ENCODE assay signal across 7 worm cellular contexts in the genomic region with DNA sequence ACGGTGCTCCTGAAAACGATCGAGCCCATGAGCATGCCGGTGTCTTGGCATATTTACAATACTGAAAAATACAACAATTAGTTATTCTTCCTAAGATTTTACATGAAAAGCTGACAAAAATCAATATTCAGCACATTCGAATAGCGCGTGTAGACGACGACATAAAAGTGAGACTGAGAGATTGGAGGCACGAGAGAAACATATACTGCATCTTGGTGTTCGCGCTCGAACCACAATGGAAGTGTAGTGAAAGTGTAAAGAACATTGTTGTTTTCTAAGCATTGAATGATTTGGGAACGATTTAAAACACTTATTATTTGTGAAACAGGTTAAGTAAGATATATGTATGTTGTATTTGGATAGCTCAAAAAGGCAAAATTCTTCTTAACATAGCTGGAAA.
A peak's percentile ranks its signal among the peaks of the same experiment; 100 is the strongest.
TF ChIP-seq lines count a peak whose summit lies in the region.

A gene (minus strand): TSS at position 67 of the 400 bp plus-strand sequence.

TF ChIP-seq in whole organism, L1 larva, 84 proteins besides CTCF, POLR2A, EP300 and RAD21:
- peak; percentile 81 for TF ChIP-seq blmp-1 (tag; optimal IDR thresholded peaks at IDR 0.05; lab: Kevin White, UChicago)
- no peak for TF ChIP-seq efl-1 (optimal IDR thresholded peaks at IDR 0.05; lab: Kevin White, UChicago)
- TF ChIP-seq efl-1 (GFP tag; optimal IDR thresholded peaks at IDR 0.05 in 1 of 2; lab: Kevin White, UChicago): peak in 1 of 2 experiments; percentile 45
- no peak for TF ChIP-seq C04F5.9 (tag; optimal IDR thresholded peaks at IDR 0.05; lab: Kevin White, UChicago)

TF ChIP-seq in whole organism, L2 larva, 48 proteins besides CTCF, POLR2A, EP300 and RAD21:
- TF ChIP-seq dmd-4 (tag; optimal IDR thresholded peaks at IDR 0.05; lab: Kevin White, UChicago) (no peak), unc-55 (GFP tag; optimal IDR thresholded peaks at IDR 0.05; lab: Kevin White, UChicago) (peak; percentile 45), peb-1 (tag; optimal IDR thresholded peaks at IDR 0.05; lab: Kevin White, UChicago) (no peak), blmp-1 (tag; optimal IDR thresholded peaks at IDR 0.05; lab: Kevin White, UChicago; ENCODE audit: insufficient read depth) (peak; percentile 44)

TF ChIP-seq in whole organism, L3 larva, 47 proteins besides CTCF, POLR2A, EP300 and RAD21:
- TF ChIP-seq nfya-1 (tag; optimal IDR thresholded peaks at IDR 0.05; lab: Kevin White, UChicago; ENCODE audit: insufficient read depth) (peak; percentile 6), nhr-43 (tag; optimal IDR thresholded peaks at IDR 0.05; lab: Kevin White, UChicago; ENCODE audit: poor library complexity, severe bottlenecking) (peak; percentile 45), nhr-28 (tag; optimal IDR thresholded peaks at IDR 0.05; lab: Kevin White, UChicago) (no peak), nhr-25 (tag; optimal IDR thresholded peaks at IDR 0.05; lab: Kevin White, UChicago) (peak; percentile 5), pha-4 (tag; optimal IDR thresholded peaks at IDR 0.05; lab: Kevin White, UChicago) (no peak), daf-12 (tag; optimal IDR thresholded peaks at IDR 0.05; lab: Kevin White, UChicago) (no peak), ZK546.5 (tag; optimal IDR thresholded peaks at IDR 0.05; lab: Kevin White, UChicago) (no peak), aly-2 (tag; optimal IDR thresholded peaks at IDR 0.05; lab: Kevin White, UChicago) (no peak), hmg-11 (tag; optimal IDR thresholded peaks at IDR 0.05; lab: Kevin White, UChicago) (peak; percentile 23), fkh-2 (tag; optimal IDR thresholded peaks at IDR 0.05; lab: Kevin White, UChicago) (no peak), nhr-12 (tag; optimal IDR thresholded peaks at IDR 0.05; lab: Kevin White, UChicago) (no peak), snpc-4 (tag; optimal IDR thresholded peaks at IDR 0.05; lab: Kevin White, UChicago) (peak; percentile 11), elt-2 (tag; optimal IDR thresholded peaks at IDR 0.05; lab: Kevin White, UChicago) (no peak)

TF ChIP-seq in whole organism, L4 larva, 104 proteins besides CTCF, POLR2A, EP300 and RAD21 (continues in another document):
- TF ChIP-seq F49E8.2 (tag; optimal IDR thresholded peaks at IDR 0.05; lab: Kevin White, UChicago; ENCODE audit: borderline replicate concordance) (no peak), mes-2 (tag; optimal IDR thresholded peaks at IDR 0.05; lab: Kevin White, UChicago; ENCODE audit: poor library complexity, severe bottlenecking) (no peak), unc-39 (tag; optimal IDR thresholded peaks at IDR 0.05; lab: Kevin White, UChicago) (no peak), dve-1 (tag; optimal IDR thresholded peaks at IDR 0.05; lab: Kevin White, UChicago; ENCODE audit: insufficient read depth) (peak; percentile 5), mxl-2 (GFP tag; conservative IDR thresholded peaks at IDR 0.05; lab: Robert Waterston, UW) (no peak), snpc-1.2 (GFP tag; IDR thresholded peaks at IDR 0.05; lab: Robert Waterston, UW) (no peak), daf-12 (tag; optimal IDR thresholded peaks at IDR 0.05; lab: Kevin White, UChicago) (no peak), ctbp-1 (GFP tag; IDR thresholded peaks at IDR 0.05; lab: Robert Waterston, UW) (no peak), daf-19 (GFP tag; conservative IDR thresholded peaks at IDR 0.05; lab: Robert Waterston, UW) (no peak), php-3 (GFP tag; IDR thresholded peaks at IDR 0.05; lab: Robert Waterston, UW) (no peak), dmd-8 (GFP tag; IDR thresholded peaks at IDR 0.05; lab: Robert Waterston, UW) (no peak), arid-1 (GFP tag; conservative IDR thresholded peaks at IDR 0.05; lab: Robert Waterston, UW) (no peak), zfp-3 (GFP tag; conservative IDR thresholded peaks at IDR 0.05; lab: Robert Waterston, UW) (no peak), ceh-62 (tag; optimal IDR thresholded peaks at IDR 0.05; lab: Kevin White, UChicago) (no peak), T26A8.4 (GFP tag; IDR thresholded peaks at IDR 0.05; lab: Robert Waterston, UW) (no peak), zfp-2 (tag; optimal IDR thresholded peaks at IDR 0.05; lab: Kevin White, UChicago) (no peak), nhr-6 (tag; optimal IDR thresholded peaks at IDR 0.05; lab: Kevin White, UChicago) (no peak)

TF ChIP-seq in whole organism, late embryonic, 69 proteins besides CTCF, POLR2A, EP300 and RAD21:
- TF ChIP-seq unc-42 (tag; optimal IDR thresholded peaks at IDR 0.05; lab: Kevin White, UChicago) (no peak), fax-1 (tag; optimal IDR thresholded peaks at IDR 0.05; lab: Kevin White, UChicago) (no peak), ceh-48 (tag; optimal IDR thresholded peaks at IDR 0.05; lab: Kevin White, UChicago) (peak; percentile 36), ceh-2 (tag; optimal IDR thresholded peaks at IDR 0.05; lab: Kevin White, UChicago) (no peak), ref-2 (tag; optimal IDR thresholded peaks at IDR 0.05; lab: Kevin White, UChicago) (no peak), zip-5 (tag; optimal IDR thresholded peaks at IDR 0.05; lab: Kevin White, UChicago) (no peak), ahr-1 (tag; optimal IDR thresholded peaks at IDR 0.05; lab: Kevin White, UChicago) (no peak), nfya-1 (tag; optimal IDR thresholded peaks at IDR 0.05; lab: Kevin White, UChicago) (no peak), mec-3 (tag; optimal IDR thresholded peaks at IDR 0.05; lab: Kevin White, UChicago; ENCODE audit: borderline replicate concordance) (no peak)

TF ChIP-seq in whole organism, midembryonic, 9 proteins besides CTCF, POLR2A, EP300 and RAD21:
- TF ChIP-seq T22C8.4 (GFP tag; IDR thresholded peaks at IDR 0.05; lab: Robert Waterston, UW): 0 out of 2 replicates have a peak, but pooled peaks have one; percentile 37
- no peak for TF ChIP-seq ztf-23 (GFP tag; IDR thresholded peaks at IDR 0.05; lab: Robert Waterston, UW)
- no peak for TF ChIP-seq cog-1 (tag; optimal IDR thresholded peaks at IDR 0.05; lab: Kevin White, UChicago)

TF ChIP-seq in whole organism, mixed stage, embryonic, 35 proteins besides CTCF, POLR2A, EP300 and RAD21:
- TF ChIP-seq ces-1 (GFP tag; optimal IDR thresholded peaks at IDR 0.05; lab: Kevin White, UChicago) (peak; percentile 23), elt-3 (tag; optimal IDR thresholded peaks at IDR 0.05; lab: Kevin White, UChicago) (no peak)
TF ChIP-seq in whole organism, mixed stage, embryonic: peak in this region for 1.
